Worm (Caenorhabditis elegans): ENCODE results near the gene vps-33.1.

vps-33.1 gene

DNA sequence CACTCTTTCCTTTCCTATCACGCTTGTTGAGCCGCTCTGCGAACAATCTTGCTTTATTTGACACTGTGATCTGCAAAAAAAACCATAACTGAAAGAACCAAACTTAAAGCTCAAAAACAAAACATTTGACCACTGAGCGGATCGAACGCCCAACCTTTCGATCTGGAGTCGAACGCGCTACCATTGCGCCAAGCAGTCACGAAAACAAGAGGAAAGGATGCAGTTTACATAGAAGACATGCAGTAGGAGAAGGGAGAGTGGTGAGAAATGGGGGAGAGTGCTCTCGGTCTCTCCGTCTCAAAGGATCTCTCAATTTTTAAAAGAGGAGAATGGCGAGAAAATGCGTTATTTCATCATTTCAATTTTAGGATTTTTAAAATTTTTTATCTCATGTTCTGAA is 22.4 kb upstream of the vps-33.1 start (continued):
- peak; percentile 90 for TF ChIP-seq vab-7 (GFP tag; IDR thresholded peaks at IDR 0.05)
- TF ChIP-seq hlh-11 (tag; optimal IDR thresholded peaks at IDR 0.05) = peak; percentile 46
- TF ChIP-seq F26F4.8 (GFP tag; conservative IDR thresholded peaks at IDR 0.05) = peak; percentile 94
- TF ChIP-seq snpc-4 (tag; optimal IDR thresholded peaks at IDR 0.05) = no peak
- TF ChIP-seq mdl-1 (tag; optimal IDR thresholded peaks at IDR 0.05) = no peak
- no peak for TF ChIP-seq ceh-32 (tag; optimal IDR thresholded peaks at IDR 0.05; ENCODE audit: poor library complexity)
- TF ChIP-seq unc-62 (GFP tag; optimal IDR thresholded peaks at IDR 0.05 in 1 of 2) = peak in 1 of 2 experiments; percentile 93
- TF ChIP-seq unc-62 (tag; optimal IDR thresholded peaks at IDR 0.05) = no peak
- peak; percentile 87 for TF ChIP-seq tra-1 (GFP tag; IDR thresholded peaks at IDR 0.05)
- no peak for TF ChIP-seq nhr-25 (tag; optimal IDR thresholded peaks at IDR 0.05; ENCODE audit: borderline replicate concordance, insufficient read depth)
- TF ChIP-seq unc-130 (GFP tag; optimal IDR thresholded peaks at IDR 0.05) = peak; percentile 60
- peak; percentile 39 for TF ChIP-seq nhr-11 (tag; optimal IDR thresholded peaks at IDR 0.05)
- TF ChIP-seq saeg-2 (GFP tag; IDR thresholded peaks at IDR 0.05) = 0 out of 2 replicates have a peak, but pooled peaks have one; percentile 7
- peak; percentile 76 for TF ChIP-seq mep-1 (tag; optimal IDR thresholded peaks at IDR 0.05)
- TF ChIP-seq Y48G9A.11 (GFP tag; IDR thresholded peaks at IDR 0.05) = peak; percentile 81
- peak; percentile 78; the same call in 1 of the 2 replicates for TF ChIP-seq zfp-3 (GFP tag; conservative IDR thresholded peaks at IDR 0.05)
- peak; percentile 90 for TF ChIP-seq arid-1 (GFP tag; conservative IDR thresholded peaks at IDR 0.05)
- no peak for TF ChIP-seq skn-1 (tag; optimal IDR thresholded peaks at IDR 0.05)

DNA sequence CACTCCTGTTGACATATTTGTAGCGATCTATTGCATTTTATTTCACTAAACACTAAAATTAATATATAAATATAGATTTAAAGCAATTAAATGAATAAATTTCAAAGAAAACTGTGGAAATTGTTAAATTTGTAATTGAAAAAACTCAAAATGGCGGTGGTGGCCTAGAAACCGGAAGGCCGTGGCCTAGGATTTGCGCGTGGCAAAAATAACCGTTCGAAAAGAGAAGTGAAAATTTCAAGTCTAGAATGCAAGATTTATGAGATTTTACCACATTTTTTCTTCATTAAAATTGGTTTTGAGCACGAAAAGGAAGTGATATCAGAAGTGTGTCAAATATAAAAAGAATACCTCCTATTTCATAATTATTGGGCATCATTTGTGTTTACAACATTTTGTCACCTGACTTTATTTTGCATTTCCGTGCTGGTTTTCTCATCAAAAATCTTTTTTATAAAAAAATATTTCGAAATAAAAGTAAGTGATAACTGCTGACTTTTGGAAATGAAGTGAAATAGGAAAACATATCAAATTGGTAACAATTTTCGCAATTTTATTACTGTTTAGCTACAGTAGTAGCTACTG is 17.0 kb upstream of the vps-33.1 start, which contains the start of gene fli-1:
fli-1 (minus strand) TSS at position 58 of the 585 bp plus-strand sequence.
- TF ChIP-seq Y48G9A.11 (GFP tag; IDR thresholded peaks at IDR 0.05) (0 out of 2 replicates have a peak, but pooled peaks have one; percentile 27), mep-1 (tag; optimal IDR thresholded peaks at IDR 0.05) (peak; percentile 7), aly-2 (tag; optimal IDR thresholded peaks at IDR 0.05) (no peak), nhr-10 (tag; optimal IDR thresholded peaks at IDR 0.05) (no peak), ces-1 (GFP tag; optimal IDR thresholded peaks at IDR 0.05) (no peak), hif-1 (tag; optimal IDR thresholded peaks at IDR 0.05) (peak in 1 of 2 experiments; percentile 66), ceh-82 (tag; optimal IDR thresholded peaks at IDR 0.05) (no peak), nhr-42 (GFP tag; IDR thresholded peaks at IDR 0.05) (no peak), dpl-1 (GFP tag; optimal IDR thresholded peaks at IDR 0.05) (peak; percentile 39), zip-2 (tag; optimal IDR thresholded peaks at IDR 0.05) (no peak), nhr-237 (tag; optimal IDR thresholded peaks at IDR 0.05) (no peak), nhr-11 (tag; optimal IDR thresholded peaks at IDR 0.05) (no peak), ctbp-1 (GFP tag; IDR thresholded peaks at IDR 0.05) (no peak), ceh-32 (tag; optimal IDR thresholded peaks at IDR 0.05; ENCODE audit: poor library complexity) (no peak), mes-2 (tag; optimal IDR thresholded peaks at IDR 0.05; ENCODE audit: poor library complexity, severe bottlenecking) (peak; percentile 94), hlh-30 (tag; optimal IDR thresholded peaks at IDR 0.05; ENCODE audit: insufficient read depth) (peak; percentile 22), ZK337.2 (GFP tag; IDR thresholded peaks at IDR 0.05) (no peak), zip-11 (GFP tag; IDR thresholded peaks at IDR 0.05) (no peak), daf-16 (GFP tag; optimal IDR thresholded peaks at IDR 0.05) (no peak), daf-16 (tag; optimal IDR thresholded peaks at IDR 0.05) (peak; percentile 60), madf-5 (GFP tag; IDR thresholded peaks at IDR 0.05) (no peak), unc-62 (GFP tag; optimal IDR thresholded peaks at IDR 0.05 in 1 of 2) (no peak), unc-62 (tag; optimal IDR thresholded peaks at IDR 0.05) (no peak), tag-97 (GFP tag; IDR thresholded peaks at IDR 0.05) (no peak), ceh-62 (tag; optimal IDR thresholded peaks at IDR 0.05) (no peak), lsy-2 (tag; optimal IDR thresholded peaks at IDR 0.05) (peak in 1 of 2 experiments; percentile 35), tra-1 (GFP tag; IDR thresholded peaks at IDR 0.05) (no peak), ama-1 (optimal IDR thresholded peaks at IDR 0.05) (no peak), pqm-1 (tag; optimal IDR thresholded peaks at IDR 0.05) (no peak), unc-130 (GFP tag; optimal IDR thresholded peaks at IDR 0.05) (peak; percentile 90), vab-7 (GFP tag; IDR thresholded peaks at IDR 0.05) (no peak), hmg-1.1 (GFP tag; IDR thresholded peaks at IDR 0.05) (no peak), ztf-11 (tag; optimal IDR thresholded peaks at IDR 0.05) (no peak), snpc-1.2 (GFP tag; IDR thresholded peaks at IDR 0.05) (no peak), lin-38 (GFP tag; IDR thresholded peaks at IDR 0.05) (peak; percentile 60), skn-1 (tag; optimal IDR thresholded peaks at IDR 0.05) (no peak)
